Worm (Caenorhabditis elegans): ENCODE results near the gene srt-50.

srt-50 gene

DNA sequence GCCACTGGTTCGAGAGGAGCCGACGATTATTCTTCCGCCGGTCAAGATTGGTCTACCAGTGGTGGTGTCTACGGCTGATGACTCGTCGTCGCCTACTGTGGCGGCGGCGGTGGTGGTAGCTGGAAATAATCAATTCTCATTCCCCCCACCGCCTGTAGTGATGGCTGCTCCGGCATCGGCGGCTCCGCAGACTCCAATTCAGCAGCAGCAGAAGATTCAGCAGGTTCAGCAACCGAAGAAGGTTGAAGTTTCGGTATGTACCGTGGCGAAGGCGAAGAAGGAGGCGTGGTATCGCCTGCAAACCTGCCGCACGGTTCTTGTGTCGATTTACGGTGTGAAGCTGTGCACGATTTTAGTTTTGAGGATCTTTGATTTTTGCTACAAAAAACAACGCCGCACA lies 28.3 kb upstream of the srt-50 start (continued):
- TF ChIP-seq ztf-7 (tag; optimal IDR thresholded peaks at IDR 0.05) (no peak), zag-1 (tag; optimal IDR thresholded peaks at IDR 0.05) (no peak)

DNA sequence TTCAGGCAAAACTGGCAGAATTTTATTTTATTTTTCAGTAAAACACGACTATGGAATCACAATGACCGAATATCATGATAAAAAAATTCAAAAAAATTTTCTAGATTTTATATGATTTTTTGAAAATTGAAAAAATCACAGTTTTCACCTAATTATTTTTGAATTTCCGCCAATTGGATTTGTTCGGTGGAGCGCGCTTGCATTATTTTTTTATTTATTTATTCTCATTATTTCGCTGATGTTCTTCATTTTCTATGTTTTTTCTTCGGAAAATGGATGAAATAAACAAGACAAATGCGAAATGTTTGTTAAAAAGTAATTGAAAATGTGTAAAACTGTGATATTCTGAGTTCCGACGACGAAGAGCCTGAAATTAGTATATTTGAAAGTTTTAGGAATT lies 26.6 kb upstream of the srt-50 start:
- TF ChIP-seq snpc-1.2 (GFP tag; IDR thresholded peaks at IDR 0.05) (peak; percentile 54), lin-38 (GFP tag; IDR thresholded peaks at IDR 0.05) (peak; percentile 56)

DNA sequence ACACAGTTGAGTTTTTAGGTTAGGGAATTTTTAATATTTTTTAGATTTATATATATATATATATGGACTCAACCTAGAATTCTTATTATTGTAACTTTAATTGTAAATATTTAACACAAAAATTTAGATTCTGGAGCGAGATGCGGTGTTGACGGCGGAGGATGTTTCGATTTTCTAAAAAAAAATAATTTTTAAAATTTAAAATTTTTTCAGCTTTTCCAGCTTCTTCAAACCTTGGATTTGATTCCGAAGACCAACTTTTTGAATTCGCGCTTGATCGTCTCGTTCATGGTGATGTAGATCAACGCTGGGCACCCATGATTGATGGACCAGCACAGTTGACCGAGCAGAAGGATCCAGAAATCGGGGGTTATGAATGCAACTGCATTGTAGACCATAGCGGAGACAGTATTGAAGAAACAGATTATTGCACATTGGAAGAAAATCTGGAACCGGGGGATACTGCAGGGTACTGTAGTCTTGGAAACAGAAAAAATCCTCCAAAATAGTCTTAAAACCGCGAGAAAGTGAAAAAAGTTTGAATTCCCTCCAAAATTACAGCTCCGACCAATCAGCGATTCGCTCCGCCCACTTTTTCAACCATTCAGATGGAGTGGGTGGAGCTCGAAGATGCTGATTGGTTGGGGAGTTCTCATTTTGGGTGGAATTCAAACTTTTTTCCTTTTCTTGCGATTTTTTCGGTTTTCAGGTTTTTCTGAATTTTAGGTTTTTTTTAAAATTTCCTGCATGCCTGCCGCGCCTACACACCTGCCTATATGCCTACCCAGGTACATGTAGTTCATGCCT lies 25.0 kb upstream of the srt-50 start:
- TF ChIP-seq ZK337.2 (GFP tag; IDR thresholded peaks at IDR 0.05) (no peak), vab-7 (GFP tag; IDR thresholded peaks at IDR 0.05) (peak; percentile 37; the same call in 1 of the 2 replicates), mes-2 (tag; optimal IDR thresholded peaks at IDR 0.05; ENCODE audit: poor library complexity, severe bottlenecking) (peak; percentile 30), ces-1 (GFP tag; optimal IDR thresholded peaks at IDR 0.05) (no peak), ceh-28 (tag; optimal IDR thresholded peaks at IDR 0.05) (no peak), duxl-1 (tag; optimal IDR thresholded peaks at IDR 0.05; ENCODE audit: poor library complexity) (peak; percentile 6), saeg-2 (GFP tag; IDR thresholded peaks at IDR 0.05) (no peak), madf-5 (GFP tag; IDR thresholded peaks at IDR 0.05) (0 out of 4 replicates have a peak, but pooled peaks of 1 of the 2 experiments have one; percentile 45), nhr-102 (tag; optimal IDR thresholded peaks at IDR 0.05) (peak; percentile 29), unc-130 (GFP tag; optimal IDR thresholded peaks at IDR 0.05) (peak; percentile 1), nhr-77 (tag; optimal IDR thresholded peaks at IDR 0.05) (no peak), lim-7 (GFP tag; IDR thresholded peaks at IDR 0.05) (0 out of 2 replicates have a peak, but pooled peaks have one; percentile 7), lin-1 (GFP tag; IDR thresholded peaks at IDR 0.05) (no peak), lsy-2 (tag; optimal IDR thresholded peaks at IDR 0.05) (no peak), hmg-1.1 (GFP tag; IDR thresholded peaks at IDR 0.05) (peak; percentile 15; the same call in 1 of the 2 replicates), nhr-76 (tag; optimal IDR thresholded peaks at IDR 0.05) (no peak), jun-1 (tag; optimal IDR thresholded peaks at IDR 0.05) (peak; percentile 29), daf-8 (GFP tag; IDR thresholded peaks at IDR 0.05) (no peak), aha-1 (tag) (peak; percentile 76), tag-97 (GFP tag; IDR thresholded peaks at IDR 0.05) (0 out of 2 replicates have a peak, but pooled peaks have one; percentile 48), hlh-11 (tag; optimal IDR thresholded peaks at IDR 0.05) (peak; percentile 5), zfp-2 (tag; optimal IDR thresholded peaks at IDR 0.05) (no peak), hif-1 (tag; optimal IDR thresholded peaks at IDR 0.05) (peak in 1 of 2 experiments; percentile 22), T20F7.1 (GFP tag; optimal IDR thresholded peaks at IDR 0.05) (no peak), T26A8.4 (GFP tag; IDR thresholded peaks at IDR 0.05) (0 out of 2 replicates have a peak, but pooled peaks have one; percentile 25), rbr-2 (tag; optimal IDR thresholded peaks at IDR 0.05) (no peak), aly-2 (tag; optimal IDR thresholded peaks at IDR 0.05) (peak; percentile 92), lin-38 (GFP tag; IDR thresholded peaks at IDR 0.05) (peak; percentile 42), dmd-6 (GFP tag; IDR thresholded peaks at IDR 0.05) (no peak), egl-43 (GFP tag; IDR thresholded peaks at IDR 0.05) (0 out of 2 replicates have a peak, but pooled peaks have one; percentile 8), nhr-10 (tag; optimal IDR thresholded peaks at IDR 0.05) (no peak), snpc-1.2 (GFP tag; IDR thresholded peaks at IDR 0.05) (0 out of 2 replicates have a peak, but pooled peaks have one; percentile 32), ama-1 (optimal IDR thresholded peaks at IDR 0.05) (peak; percentile 64), sdz-12 (GFP tag; optimal IDR thresholded peaks at IDR 0.05) (peak; percentile 9), mdt-29 (GFP tag; IDR thresholded peaks at IDR 0.05) (no peak), arid-1 (GFP tag; conservative IDR thresholded peaks at IDR 0.05) (no peak), snpc-4 (tag; optimal IDR thresholded peaks at IDR 0.05) (no peak), D1046.2 (GFP tag; IDR thresholded peaks at IDR 0.05) (0 out of 2 replicates have a peak, but pooled peaks have one; percentile 9)
